Worm (Caenorhabditis elegans): ENCODE results near the gene ZK897.10.

ce11 chrIV:12811554-12811953 is 46.4 kb downstream of the ZK897.10 start:
- TF ChIP-seq pes-1 (GFP tag; IDR thresholded peaks at IDR 0.05) (no peak), hmg-4 (GFP tag; optimal IDR thresholded peaks at IDR 0.05) (no peak), hnd-1 (tag; optimal IDR thresholded peaks at IDR 0.05) (no peak), ama-1 (optimal IDR thresholded peaks at IDR 0.05) (no peak), F13C5.2 (tag; optimal IDR thresholded peaks at IDR 0.05) (no peak), ceh-36 (tag; optimal IDR thresholded peaks at IDR 0.05) (no peak), B0310.2 (tag; optimal IDR thresholded peaks at IDR 0.05) (no peak), scrt-1 (GFP tag; IDR thresholded peaks at IDR 0.05) (no peak), flt-1 (GFP tag; IDR thresholded peaks at IDR 0.05) (no peak), tbx-37 (GFP tag; conservative IDR thresholded peaks at IDR 0.05) (no peak), tra-4 (tag; optimal IDR thresholded peaks at IDR 0.05) (no peak)

Data from whole organism, early embryonic.